Worm (Caenorhabditis elegans) whole organism, mixed stage, embryonic: ENCODE data around the gene srx-63.

Experiments
- blmp-1 ChIP-seq: fragments of 150-350 bp; optimal IDR thresholded peaks from 2 replicates; lab custom pipeline; 2014; ENCODE audit warnings: missing biosample characterization, missing genetic modification characterization
- cnd-1 ChIP-seq: fragments of 200-800 bp; sonication (Bioruptor generic); optimal IDR thresholded peaks from 2 replicates; lab custom pipeline; 2018; ENCODE audit warnings: mild to moderate bottlenecking, missing genetic modification characterization, missing compliant biosample characterization
- mep-1 ChIP-seq: fragments of 150-350 bp; optimal IDR thresholded peaks from 2 replicates; lab custom pipeline; 2017; ENCODE audit warnings: missing biosample characterization, missing genetic modification reagents, missing genetic modification characterization, inconsistent platforms
- nhr-28 ChIP-seq: fragments of 150-350 bp; optimal IDR thresholded peaks from 2 replicates; lab custom pipeline; 2014; ENCODE audit warnings: missing biosample characterization, missing genetic modification characterization
- nhr-76 ChIP-seq: sonication (generic microtip); optimal IDR thresholded peaks from 2 replicates; lab custom pipeline; 2017; ENCODE audit warnings: missing biosample characterization, missing genetic modification characterization
- pha-4 ChIP-seq: fragments of 150-350 bp; optimal IDR thresholded peaks from 2 replicates; lab custom pipeline; 2018; ENCODE audit warnings: missing biosample characterization, missing genetic modification reagents, missing genetic modification characterization
- snpc-4 ChIP-seq: fragments of 150-350 bp; optimal IDR thresholded peaks from 2 replicates; lab custom pipeline; 2014; ENCODE audit warnings: missing biosample characterization, missing genetic modification characterization
- unc-62 ChIP-seq: fragments of 150-350 bp; optimal IDR thresholded peaks from 2 replicates; lab custom pipeline; 2014; ENCODE audit warnings: missing biosample characterization, missing genetic modification reagents, missing genetic modification characterization

ce11 chrV:3891919-3892318 lies 39.5 kb upstream of the srx-63 start, which contains the start of gene C17E7.12:
- no peak for TF ChIP-seq nhr-76 (tag; lab: Kevin White, UChicago)
- TF ChIP-seq pha-4 (tag; lab: Kevin White, UChicago) = no peak
- TF ChIP-seq nhr-28 = no peak
- no peak for TF ChIP-seq cnd-1 (tag; lab: Kevin White, UChicago)
- no peak for TF ChIP-seq mep-1 (tag; lab: Kevin White, UChicago)
- no peak for TF ChIP-seq unc-62 (GFP tag; lab: Kevin White, UChicago)
- TF ChIP-seq snpc-4 (tag; lab: Kevin White, UChicago) = no peak
- TF ChIP-seq blmp-1 (tag; lab: Kevin White, UChicago) = no peak
